Fruit fly (Drosophila melanogaster) Kc167 (cell line): ENCODE measurements around the gene CG9287.

ENCODE experiments used
- Sin3A ChIP-seq: fragments of >200 bp; optimal IDR thresholded peaks from 2 replicates; lab custom pipeline; 2018; ENCODE audit warnings: missing external identifiers
- h ChIP-seq: fragments of >200 bp; optimal IDR thresholded peaks from 3 replicates; lab custom pipeline; 2018; ENCODE audit warnings: missing external identifiers
- psq ChIP-seq: fragments of >200 bp; optimal IDR thresholded peaks from 2 replicates; lab custom pipeline; 2017; ENCODE audit warnings: missing external identifiers
- ttk ChIP-seq: sonication (Bioruptor generic); optimal IDR thresholded peaks from 2 replicates; lab custom pipeline; 2017; ENCODE audit warnings: missing external identifiers

- no peak for TF ChIP-seq Sin3A (lab: Kevin White, UChicago)
- TF ChIP-seq psq (lab: Kevin White, UChicago): no peak
- no peak for TF ChIP-seq ttk (lab: Kevin White, UChicago)
- TF ChIP-seq h: no peak
Observed at dm6 chr2L:8672278-8672748, 7.3 kb downstream of the CG9287 start, which contains the start of gene Glt.
